Worm (Caenorhabditis elegans): ENCODE measurements around the gene nhr-197.

DNA sequence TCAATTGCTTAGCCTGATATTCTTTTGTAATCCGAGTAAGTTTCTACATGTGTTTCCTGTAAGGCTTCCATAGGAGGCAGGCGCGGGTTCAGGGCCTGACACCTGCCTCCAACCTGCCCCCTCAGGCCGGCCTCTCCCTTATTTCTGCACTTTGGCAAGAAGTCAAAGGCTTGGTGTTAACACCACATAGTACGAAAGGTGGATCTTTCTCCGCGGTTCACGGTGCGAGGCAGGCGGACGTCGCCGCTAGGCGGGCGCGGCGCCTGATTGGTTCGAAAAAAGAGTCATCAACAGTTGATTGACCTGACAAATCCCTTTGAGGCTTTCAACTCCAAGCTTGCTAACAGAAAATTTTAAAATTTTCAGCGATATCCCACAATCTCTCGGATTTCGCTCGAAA is 12.9 kb upstream of the nhr-197 start:
- no peak for TF ChIP-seq ceh-9 (tag; optimal IDR thresholded peaks at IDR 0.05)
- TF ChIP-seq hlh-6 (tag; optimal IDR thresholded peaks at IDR 0.05), result no peak
- no peak for TF ChIP-seq hlh-30 (tag; optimal IDR thresholded peaks at IDR 0.05; ENCODE audit: insufficient read depth)
- no peak for TF ChIP-seq zip-5 (tag; optimal IDR thresholded peaks at IDR 0.05)
